Worm (Caenorhabditis elegans) whole organism, young adult: ENCODE data around the gene H18N23.2.
A peak's percentile ranks its signal among the peaks of the same experiment; 100 is the strongest.

Experiments used
- B0035.1 ChIP-seq: sonication (generic microtip); optimal IDR thresholded peaks from 2 replicates; lab custom pipeline; 2016; ENCODE audit warnings: missing genetic modification characterization, mild to moderate bottlenecking, missing compliant biosample characterization, missing genotype, missing genetic modification reagents
- B0336.3 ChIP-seq: fragments of 200-800 bp; sonication (Bioruptor generic); IDR thresholded peaks from 2 replicates; pipeline ENCODE4 v1.3.6; 2022; ENCODE audit warnings: missing genetic modification characterization, missing compliant biosample characterization
- C06A6.2 ChIP-seq: fragments of 200-800 bp; sonication (Bioruptor generic); conservative IDR thresholded peaks from 2 replicates; pipeline ENCODE4 v1.3.6; 2022; ENCODE audit warnings: missing genetic modification characterization, missing compliant biosample characterization
- F22D6.2 ChIP-seq: sonication (generic microtip); optimal IDR thresholded peaks from 2 replicates; lab custom pipeline; 2016; ENCODE audit warnings: mild to moderate bottlenecking, missing genetic modification characterization, missing compliant biosample characterization
- F49E8.2 ChIP-seq: sonication (generic microtip); optimal IDR thresholded peaks from 3 replicates; lab custom pipeline; 2017; ENCODE audit warnings: missing genetic modification characterization, mild to moderate bottlenecking, missing compliant biosample characterization, antibody characterized with exemption, moderate library complexity; ENCODE audit not compliant: insufficient read depth
- F52B5.7 ChIP-seq: sonication (generic microtip); optimal IDR thresholded peaks from 2 replicates; lab custom pipeline; 2016; ENCODE audit warnings: mild to moderate bottlenecking, missing genetic modification characterization, missing compliant biosample characterization
- K11D2.4 ChIP-seq: fragments of 200-800 bp; sonication (Bioruptor generic); IDR thresholded peaks from 2 replicates; pipeline ENCODE4 v1.3.6; 2022; ENCODE audit warnings: missing genetic modification reagents, missing genetic modification characterization, missing compliant biosample characterization
- K12H6.12 ChIP-seq: fragments of 200-800 bp; sonication (Bioruptor generic); optimal IDR thresholded peaks from 2 replicates; lab custom pipeline; 2018; ENCODE audit warnings: mild to moderate bottlenecking, missing genetic modification characterization, missing compliant biosample characterization
- Y53F4B.3 ChIP-seq: fragments of 200-800 bp; sonication (Bioruptor generic); IDR thresholded peaks from 2 replicates; pipeline ENCODE4 v1.3.6; 2022; ENCODE audit warnings: missing genetic modification reagents, missing genetic modification characterization, missing compliant biosample characterization
- attf-5 ChIP-seq: fragments of 200-800 bp; sonication (Bioruptor generic); optimal IDR thresholded peaks from 2 replicates; lab custom pipeline; 2018; ENCODE audit warnings: mild to moderate bottlenecking, missing genetic modification characterization, missing compliant biosample characterization
- ccch-3 ChIP-seq: fragments of 200-800 bp; sonication (Bioruptor generic); optimal IDR thresholded peaks from 2 replicates; lab custom pipeline; 2018; ENCODE audit warnings: mild to moderate bottlenecking, missing genetic modification characterization, missing compliant biosample characterization
- cebp-1 ChIP-seq, 2 experiments: fragments of 200-800 bp in 1 of 2; sonication (Bioruptor generic) in 1 of 2; sonication (generic microtip) in 1 of 2; IDR thresholded peaks in 1 of 2; optimal IDR thresholded peaks in 1 of 2; 2 replicates each; pipeline versions ENCODE4 v1.3.6 to Lab custom; 2017 to 2022; ENCODE audit warnings: missing compliant biosample characterization in 2 of 2, missing genetic modification characterization in 2 of 2, mild to moderate bottlenecking in 1 of 2, missing genetic modification reagents in 1 of 2, moderate library complexity in 1 of 2
- ceh-27 ChIP-seq: fragments of 200-800 bp; sonication (Bioruptor generic); optimal IDR thresholded peaks from 2 replicates; lab custom pipeline; 2018; ENCODE audit warnings: mild to moderate bottlenecking, missing genetic modification characterization, moderate library complexity, missing compliant biosample characterization
- chd-7 ChIP-seq: sonication (generic microtip); optimal IDR thresholded peaks from 2 replicates; lab custom pipeline; 2016; ENCODE audit warnings: mild to moderate bottlenecking, missing genetic modification characterization, moderate library complexity, missing compliant biosample characterization
- dox-1 ChIP-seq: fragments of 200-800 bp; sonication (Bioruptor generic); IDR thresholded peaks from 2 replicates; pipeline ENCODE4 v1.3.6; 2022; ENCODE audit warnings: missing genetic modification reagents, missing genetic modification characterization, missing compliant biosample characterization
- dpff-1 ChIP-seq: sonication (generic microtip); optimal IDR thresholded peaks from 2 replicates; lab custom pipeline; 2017; ENCODE audit warnings: mild to moderate bottlenecking, missing genetic modification characterization, missing compliant biosample characterization
- egl-18 ChIP-seq: fragments of 200-800 bp; sonication (Bioruptor generic); IDR thresholded peaks from 2 replicates; pipeline ENCODE4 v1.3.6; 2022; ENCODE audit warnings: missing genetic modification reagents, missing genetic modification characterization, missing compliant biosample characterization
- egl-44 ChIP-seq: fragments of 200-800 bp; sonication (Bioruptor generic); IDR thresholded peaks from 2 replicates; pipeline ENCODE4 v1.3.6; 2022; ENCODE audit warnings: missing genetic modification reagents, missing genetic modification characterization, missing compliant biosample characterization
- egrh-3 ChIP-seq: fragments of 200-800 bp; sonication (Bioruptor generic); IDR thresholded peaks from 2 replicates; pipeline ENCODE4 v1.3.6; 2022; ENCODE audit warnings: missing genetic modification reagents, missing genetic modification characterization, missing compliant biosample characterization
- lag-1 ChIP-seq: fragments of 200-800 bp; sonication (Bioruptor generic); IDR thresholded peaks from 2 replicates; pipeline ENCODE4 v1.3.6; 2022; ENCODE audit warnings: missing genetic modification reagents, missing genetic modification characterization, missing compliant biosample characterization
- let-607 ChIP-seq, 2 experiments: fragments of 200-800 bp in 1 of 2; sonication (Bioruptor generic) in 1 of 2; sonication (generic microtip) in 1 of 2; optimal IDR thresholded peaks; 2 replicates each; lab custom pipeline; 2016 to 2018; ENCODE audit warnings: mild to moderate bottlenecking in 2 of 2, missing compliant biosample characterization in 2 of 2, missing genetic modification characterization in 2 of 2, moderate library complexity in 2 of 2, missing genotype in 1 of 2
- lin-26 ChIP-seq: fragments of 200-800 bp; sonication (Bioruptor generic); IDR thresholded peaks from 2 replicates; pipeline ENCODE4 v1.3.6; 2022; ENCODE audit warnings: missing genetic modification reagents, missing genetic modification characterization, missing compliant biosample characterization
- lin-40 ChIP-seq: sonication (generic microtip); optimal IDR thresholded peaks from 2 replicates; lab custom pipeline; 2016; ENCODE audit warnings: missing genetic modification characterization, mild to moderate bottlenecking, missing compliant biosample characterization, missing genotype, missing genetic modification reagents
- lsl-1 ChIP-seq: fragments of 200-800 bp; sonication (Bioruptor generic); optimal IDR thresholded peaks from 2 replicates; lab custom pipeline; 2018; ENCODE audit warnings: mild to moderate bottlenecking, missing genetic modification characterization, moderate library complexity, missing compliant biosample characterization
- madf-10 ChIP-seq: sonication (generic microtip); optimal IDR thresholded peaks from 2 replicates; lab custom pipeline; 2016; ENCODE audit warnings: mild to moderate bottlenecking, missing genetic modification characterization, missing compliant biosample characterization
- madf-6 ChIP-seq: fragments of 200-800 bp; sonication (Bioruptor generic); IDR thresholded peaks from 2 replicates; pipeline ENCODE4 v1.3.6; 2022; ENCODE audit warnings: missing genetic modification reagents, missing genetic modification characterization, missing compliant biosample characterization
- mcd-1 ChIP-seq: fragments of 200-800 bp; sonication (Bioruptor generic); IDR thresholded peaks from 2 replicates; pipeline ENCODE4 v1.3.6; 2022; ENCODE audit warnings: missing genetic modification reagents, missing genetic modification characterization, missing compliant biosample characterization
- nfyb-1 ChIP-seq: fragments of 200-800 bp; sonication (Bioruptor generic); IDR thresholded peaks from 2 replicates; pipeline ENCODE4 v1.3.6; 2022; ENCODE audit warnings: missing genetic modification reagents, missing genetic modification characterization, missing compliant biosample characterization
- nhr-80 ChIP-seq: sonication (generic microtip); optimal IDR thresholded peaks from 2 replicates; lab custom pipeline; 2016; ENCODE audit warnings: missing genetic modification characterization, missing compliant biosample characterization
- pbrm-1 ChIP-seq: fragments of 200-800 bp; sonication (Bioruptor generic); IDR thresholded peaks from 2 replicates; pipeline ENCODE4 v1.3.6; 2022; ENCODE audit warnings: missing genetic modification reagents, missing genetic modification characterization, missing compliant biosample characterization
- rec-8 ChIP-seq, 2 experiments: sonication (generic microtip); optimal IDR thresholded peaks; 2 replicates each; lab custom pipeline; 2016; ENCODE audit warnings: mild to moderate bottlenecking in 2 of 2, missing genetic modification characterization in 2 of 2, missing genetic modification reagents in 2 of 2, missing genotype in 2 of 2, missing biosample characterization in 1 of 2, missing compliant biosample characterization in 1 of 2, moderate library complexity in 1 of 2
- snpc-4 ChIP-seq, 5 experiments: fragments of 150-350 bp in 1 of 5; sonication (generic microtip) in 4 of 5; optimal IDR thresholded peaks; 2 replicates each; lab custom pipeline; 2014 to 2018; ENCODE audit warnings: missing genetic modification characterization in 5 of 5, missing biosample characterization in 3 of 5, antibody characterized with exemption in 2 of 5, mild to moderate bottlenecking in 2 of 5, missing compliant biosample characterization in 2 of 5, missing genotype in 2 of 5, moderate library complexity in 2 of 5, missing genetic modification reagents in 1 of 5
- somi-1 ChIP-seq: fragments of 200-800 bp; sonication (Bioruptor generic); optimal IDR thresholded peaks from 2 replicates; lab custom pipeline; 2018; ENCODE audit warnings: mild to moderate bottlenecking, missing genetic modification characterization, missing compliant biosample characterization
- sptf-2 ChIP-seq: fragments of 200-800 bp; sonication (Bioruptor generic); optimal IDR thresholded peaks from 2 replicates; lab custom pipeline; 2018; ENCODE audit warnings: mild to moderate bottlenecking, missing genetic modification characterization, missing compliant biosample characterization
- tbp1 ChIP-seq: fragments of 200-800 bp; sonication (Bioruptor generic); optimal IDR thresholded peaks from 2 replicates; lab custom pipeline; 2018; ENCODE audit warnings: mild to moderate bottlenecking, missing genetic modification characterization, missing compliant biosample characterization
- zfh-2 ChIP-seq: fragments of 200-800 bp; sonication (Bioruptor generic); conservative IDR thresholded peaks from 2 replicates; pipeline ENCODE4 v1.3.6; 2022; ENCODE audit warnings: missing genetic modification reagents, missing genetic modification characterization, missing compliant biosample characterization
- ztf-18 ChIP-seq: sonication (generic microtip); optimal IDR thresholded peaks from 2 replicates; lab custom pipeline; 2016; ENCODE audit warnings: missing genotype, mild to moderate bottlenecking, missing genetic modification characterization, missing compliant biosample characterization
- ztf-22 ChIP-seq: fragments of 200-800 bp; sonication (Bioruptor generic); optimal IDR thresholded peaks from 2 replicates; lab custom pipeline; 2018; ENCODE audit warnings: mild to moderate bottlenecking, missing genetic modification characterization, moderate library complexity, missing compliant biosample characterization
- ztf-26 ChIP-seq: sonication (generic microtip); optimal IDR thresholded peaks from 2 replicates; lab custom pipeline; 2017; ENCODE audit warnings: missing genetic modification characterization, missing compliant biosample characterization

H18N23.2 gene

ce11 chrX:17631703-17632102 lies 9.0 kb downstream of the H18N23.2 start (continued):
- TF ChIP-seq nhr-80 (tag; lab: Kevin White, UChicago): peak; percentile 14
- TF ChIP-seq, all 124 proteins: peak for 4

- peak; percentile 74 for TF ChIP-seq somi-1 (GFP tag; lab: Kevin White, UChicago)
- peak; percentile 77 for TF ChIP-seq nfyb-1 (GFP tag; lab: Robert Waterston, UW)
- peak; percentile 32 for TF ChIP-seq F22D6.2
- no peak for TF ChIP-seq ztf-18
- TF ChIP-seq lag-1 (GFP tag; lab: Robert Waterston, UW): no peak
- peak; percentile 23 for TF ChIP-seq madf-10
- 0 out of 2 replicates have a peak, but pooled peaks have one; percentile 10 for TF ChIP-seq pbrm-1 (GFP tag; lab: Robert Waterston, UW)
- peak; percentile 51 for TF ChIP-seq ztf-22
- peak; percentile 72 for TF ChIP-seq lin-40 (tag; lab: Kevin White, UChicago)
- 0 out of 2 replicates have a peak, but pooled peaks have one; percentile 32 for TF ChIP-seq lin-26
- TF ChIP-seq attf-5 (GFP tag; lab: Kevin White, UChicago): peak; percentile 35
- peak; percentile 61 for TF ChIP-seq ceh-27 (GFP tag; lab: Kevin White, UChicago)
- TF ChIP-seq ccch-3: no peak
- TF ChIP-seq dox-1 (GFP tag; lab: Robert Waterston, UW): peak; percentile 49; the same call in 1 of the 2 replicates
- TF ChIP-seq ztf-26 (tag; lab: Kevin White, UChicago): peak; percentile 83
- no peak for TF ChIP-seq rec-8 (tag; optimal IDR thresholded peaks at IDR 0.05; lab: Kevin White, UChicago)
- peak; percentile 7 for TF ChIP-seq sptf-2 (GFP tag; lab: Kevin White, UChicago)
- 0 out of 2 replicates have a peak, but pooled peaks have one; percentile 30 for TF ChIP-seq K11D2.4 (GFP tag; lab: Robert Waterston, UW)
- TF ChIP-seq cebp-1 (GFP tag; IDR thresholded peaks at IDR 0.05; lab: Robert Waterston, UW): no peak
- peak; percentile 61 for TF ChIP-seq cebp-1 (tag; optimal IDR thresholded peaks at IDR 0.05; lab: Kevin White, UChicago)
- no peak for TF ChIP-seq snpc-4 (GFP tag; optimal IDR thresholded peaks at IDR 0.05; lab: Kevin White, UChicago)
- peak in 1 of 4 experiments; percentile 29 for TF ChIP-seq snpc-4 (tag; optimal IDR thresholded peaks at IDR 0.05; lab: Kevin White, UChicago)
- TF ChIP-seq K12H6.12 (tag; lab: Kevin White, UChicago): peak; percentile 36
- no peak for TF ChIP-seq madf-6 (GFP tag; lab: Robert Waterston, UW)
- peak; percentile 14 for TF ChIP-seq tbp1
- peak; percentile 50 for TF ChIP-seq mcd-1
- TF ChIP-seq egl-44: peak; percentile 70; the same call in 1 of the 2 replicates
- TF ChIP-seq F49E8.2 (tag; lab: Kevin White, UChicago): no peak
- TF ChIP-seq C06A6.2 (GFP tag; lab: Robert Waterston, UW): 0 out of 2 replicates have a peak, but pooled peaks have one; percentile 44
- 0 out of 2 replicates have a peak, but pooled peaks have one; percentile 14 for TF ChIP-seq egrh-3 (GFP tag; lab: Robert Waterston, UW)
- TF ChIP-seq nhr-80 (tag; lab: Kevin White, UChicago): peak; percentile 73
- peak; percentile 72 for TF ChIP-seq chd-7
- peak; percentile 77 for TF ChIP-seq zfh-2 (GFP tag; lab: Robert Waterston, UW)
- no peak for TF ChIP-seq B0035.1 (tag; lab: Kevin White, UChicago)
- peak; percentile 78 for TF ChIP-seq B0336.3 (GFP tag; lab: Robert Waterston, UW)
- TF ChIP-seq let-607 (tag; optimal IDR thresholded peaks at IDR 0.05; lab: Kevin White, UChicago): peak; percentile 20 to 51
These were observed 9.8 kb downstream of the H18N23.2 start for ce11 chrX:17630888-17631287.

- TF ChIP-seq K12H6.12 (tag; lab: Kevin White, UChicago): peak; percentile 8
- TF ChIP-seq ceh-27 (GFP tag; lab: Kevin White, UChicago): peak; percentile 26
- TF ChIP-seq egl-18 (GFP tag; lab: Robert Waterston, UW): no peak
- TF ChIP-seq zfh-2 (GFP tag; lab: Robert Waterston, UW): peak; percentile 57
- no peak for TF ChIP-seq cebp-1 (GFP tag; IDR thresholded peaks at IDR 0.05; lab: Robert Waterston, UW)
- peak; percentile 55 for TF ChIP-seq cebp-1 (tag; optimal IDR thresholded peaks at IDR 0.05; lab: Kevin White, UChicago)
- TF ChIP-seq lin-40 (tag; lab: Kevin White, UChicago): peak; percentile 22
- no peak for TF ChIP-seq lsl-1 (GFP tag; lab: Kevin White, UChicago)
- peak; percentile 19 for TF ChIP-seq dpff-1 (tag; lab: Kevin White, UChicago)
- no peak for TF ChIP-seq somi-1 (GFP tag; lab: Kevin White, UChicago)
- no peak for TF ChIP-seq Y53F4B.3 (GFP tag; lab: Robert Waterston, UW)
- TF ChIP-seq egrh-3 (GFP tag; lab: Robert Waterston, UW): 0 out of 2 replicates have a peak, but pooled peaks have one; percentile 18
- TF ChIP-seq attf-5 (GFP tag; lab: Kevin White, UChicago): peak; percentile 6
- TF ChIP-seq F52B5.7: peak; percentile 19
- TF ChIP-seq, all 124 proteins: peak for 9
These were observed 12.3 kb downstream of the H18N23.2 start for ce11 chrX:17628345-17628744.
